Worm (Caenorhabditis elegans) whole organism, L4/young adult: ENCODE results near the gene clec-175.

Experiments
- W03F9.2 ChIP-seq: fragments of 150-350 bp; optimal IDR thresholded peaks from 2 replicates; lab custom pipeline; 2014; ENCODE audit warnings: missing biosample characterization, missing genetic modification characterization
- dao-5 ChIP-seq: sonication (generic microtip); optimal IDR thresholded peaks from 2 replicates; lab custom pipeline; 2016; ENCODE audit warnings: missing genotype, missing genetic modification characterization, moderate library complexity, missing compliant biosample characterization
- him-1 ChIP-seq: sonication (generic microtip); optimal IDR thresholded peaks from 2 replicates; lab custom pipeline; 2016; ENCODE audit warnings: missing genotype, missing genetic modification reagents, missing genetic modification characterization, missing compliant biosample characterization

ce11 chrIV:4413114-4413513, 9.0 kb upstream of the clec-175 start:
- TF ChIP-seq dao-5 (tag; lab: Kevin White, UChicago) (no peak), him-1 (tag; lab: Kevin White, UChicago) (no peak), W03F9.2 (tag; lab: Kevin White, UChicago) (no peak)
